Fruit fly (Drosophila melanogaster): ENCODE measurements around the gene Inx7.

Gene Inx7

dm6 chrX:6993350-6993749 lies at the start of gene Inx7:
TSS of gene Inx7 (minus strand) at chrX:6993612.
- TF ChIP-seq noc (tag; optimal IDR thresholded peaks at IDR 0.05), result no peak

dm6 chrX:7040205-7040866 lies 46.9 kb upstream of the Inx7 start, which contains the start of gene CG14427:
TSS of gene CG14427 (plus strand) at chrX:7040603.
- no peak for TF ChIP-seq noc (tag; optimal IDR thresholded peaks at IDR 0.05)

- TF ChIP-seq noc (tag; optimal IDR thresholded peaks at IDR 0.05), result no peak
Observed at dm6 chrX:7037061-7037460, 43.6 kb upstream of the Inx7 start.

- no peak for TF ChIP-seq noc (tag; optimal IDR thresholded peaks at IDR 0.05)
Observed at dm6 chrX:7034892-7035291, 41.5 kb upstream of the Inx7 start.

DNA sequence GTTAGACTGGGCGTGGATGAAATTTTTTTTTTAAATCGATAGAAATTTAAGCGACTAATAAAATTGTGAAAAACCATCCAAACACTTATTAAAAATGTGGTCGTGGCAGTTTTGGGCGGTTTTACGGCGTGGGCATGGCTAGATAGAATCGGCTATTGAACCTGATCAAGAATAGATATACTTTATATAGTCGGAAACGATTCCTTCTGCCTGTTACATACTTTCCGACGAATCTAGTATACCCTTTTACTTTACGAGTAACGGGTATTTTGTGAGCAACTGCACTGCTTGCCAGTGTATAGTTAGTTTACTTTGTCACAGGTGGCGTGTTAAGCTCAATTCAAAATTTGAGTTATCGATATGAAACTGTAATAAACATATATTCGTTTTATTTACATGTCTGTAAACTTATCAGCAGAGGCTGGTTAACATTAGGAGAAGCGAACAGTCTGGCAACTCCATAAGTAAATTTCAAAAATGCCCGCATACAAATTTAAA lies 21.6 kb upstream of the Inx7 start:
- TF ChIP-seq noc (tag; optimal IDR thresholded peaks at IDR 0.05), result no peak

- TF ChIP-seq noc (tag; optimal IDR thresholded peaks at IDR 0.05), result peak; percentile 75
Observed at dm6 chrX:7013320-7014214, 20.2 kb upstream of the Inx7 start, which contains the start of the genes CG3032 and CG4593. TSS of gene CG3032 (minus strand) at chrX:7013881. TSS of gene CG4593 (plus strand) at chrX:7013887.

dm6 chrX:7011063-7011743 lies 17.8 kb upstream of the Inx7 start, which contains the start of the genes cm, sloth1 and sloth2:
TSS of gene cm (minus strand) at chrX:7011145.
TSS of gene sloth1 (plus strand) at chrX:7011357.
TSS of gene sloth2 (plus strand) at chrX:7011357.
- peak; percentile 85 for TF ChIP-seq noc (tag; optimal IDR thresholded peaks at IDR 0.05)

DNA sequence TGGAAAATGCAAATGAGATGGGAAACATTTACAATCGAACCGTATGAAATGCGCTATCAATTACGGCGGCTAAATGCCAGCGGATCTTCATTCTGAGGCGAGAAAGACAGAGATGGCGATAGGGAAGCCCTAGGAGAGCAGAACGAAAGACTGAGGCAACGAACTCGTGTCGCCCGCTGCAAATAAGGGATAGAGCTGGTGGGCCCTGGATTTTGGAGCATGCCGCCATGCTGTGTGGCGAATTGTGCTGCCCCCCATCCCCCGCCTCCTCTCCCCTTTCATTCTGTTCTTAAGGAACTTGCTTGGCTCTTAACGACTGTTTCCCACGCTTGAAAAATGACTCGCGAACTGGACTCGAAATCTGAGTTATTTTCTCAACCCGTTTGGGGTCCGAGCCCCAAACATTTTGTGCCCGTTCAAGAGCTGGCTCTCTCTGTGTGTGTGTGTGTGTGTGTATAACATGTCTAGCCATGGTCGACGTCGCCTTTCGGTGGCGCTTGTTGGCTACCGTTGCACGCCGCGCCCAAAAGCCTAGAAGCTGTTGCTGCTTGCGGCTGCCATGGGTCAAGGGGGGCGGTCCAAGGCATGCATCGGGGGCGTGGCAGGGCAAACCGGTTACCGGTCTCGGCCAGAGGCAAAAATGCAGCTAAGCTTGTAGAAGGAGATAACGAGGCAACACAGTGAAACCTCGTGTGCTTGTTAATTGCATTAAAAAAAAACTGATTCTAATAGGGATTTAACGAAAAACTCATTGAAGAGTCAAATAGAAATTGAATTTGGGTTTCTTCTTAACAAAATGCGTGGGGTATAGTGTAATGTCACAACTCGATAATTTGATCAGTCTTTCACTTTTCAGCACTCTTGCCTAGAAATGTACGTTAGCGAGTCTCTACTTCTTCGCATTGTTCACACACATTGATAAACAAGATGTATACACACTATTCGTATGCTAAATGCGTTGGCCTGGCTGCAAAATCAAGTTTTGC lies 15.0 kb upstream of the Inx7 start:
- TF ChIP-seq noc (tag; optimal IDR thresholded peaks at IDR 0.05), result no peak

dm6 chrX:7007693-7008092 lies 14.3 kb upstream of the Inx7 start:
- no peak for TF ChIP-seq noc (tag; optimal IDR thresholded peaks at IDR 0.05)

dm6 chrX:7005444-7005843 lies 12.0 kb upstream of the Inx7 start:
- no peak for TF ChIP-seq noc (tag; optimal IDR thresholded peaks at IDR 0.05)

DNA sequence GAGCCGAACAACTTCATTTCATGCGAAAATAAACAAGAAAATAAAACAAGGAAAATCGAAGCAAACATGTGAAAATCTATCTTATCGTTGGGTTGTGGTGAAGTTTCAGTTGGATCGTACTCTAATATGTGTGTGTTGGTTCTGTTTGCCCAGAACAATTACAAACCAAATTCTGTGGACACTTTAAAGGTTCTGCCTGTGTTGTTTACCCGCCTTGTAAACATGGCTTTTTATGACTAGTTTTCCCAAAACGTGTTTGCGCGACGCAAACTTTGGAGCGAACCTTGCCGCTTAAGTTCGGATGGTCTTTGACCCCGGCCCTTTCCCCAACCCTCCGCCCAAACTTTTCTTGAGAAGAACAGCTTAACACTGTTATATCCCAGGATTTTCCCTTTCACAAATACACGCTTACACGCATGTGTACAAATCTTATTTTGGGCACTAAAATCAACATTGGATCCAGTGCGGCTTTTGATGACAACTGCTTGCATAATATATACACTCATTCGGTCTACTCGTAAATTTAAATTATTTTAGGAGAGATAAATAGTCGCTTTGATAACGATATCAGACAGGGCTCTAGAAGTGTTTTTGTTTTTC lies 10.8 kb upstream of the Inx7 start:
- no peak for TF ChIP-seq noc (tag; optimal IDR thresholded peaks at IDR 0.05)

DNA sequence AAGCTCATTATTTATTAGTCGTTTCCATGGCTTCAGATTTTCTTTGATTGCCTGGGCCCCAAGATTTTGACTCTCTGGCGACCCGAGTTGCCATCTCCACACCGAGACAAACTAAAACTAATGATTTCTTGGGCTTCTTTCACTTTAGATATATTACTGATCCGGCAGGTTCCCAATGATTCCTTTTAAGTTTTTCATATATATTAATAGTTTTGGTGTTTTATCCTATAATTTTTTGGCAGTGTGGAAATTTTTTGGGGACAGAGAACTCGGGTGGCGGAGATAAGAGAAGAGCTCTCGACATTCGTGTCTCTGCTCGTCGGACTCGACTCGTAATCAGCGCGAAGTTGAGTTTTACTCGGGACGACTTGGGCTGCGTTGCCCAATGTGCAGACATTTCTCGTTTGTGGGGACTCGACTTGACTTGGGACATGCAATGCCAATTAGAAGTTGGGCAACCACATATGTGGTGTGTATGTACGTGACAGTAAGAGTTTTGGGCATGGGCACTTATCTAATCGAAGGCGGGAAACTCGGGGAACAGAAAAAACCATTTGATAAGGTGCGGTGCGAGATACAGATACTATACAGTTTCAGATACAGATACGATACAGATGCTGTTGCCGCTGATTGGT lies 7.8 kb upstream of the Inx7 start:
- peak; percentile 27 for TF ChIP-seq noc (tag; optimal IDR thresholded peaks at IDR 0.05)

dm6 chrX:7000444-7001134 lies 7.2 kb upstream of the Inx7 start:
- TF ChIP-seq noc (tag; optimal IDR thresholded peaks at IDR 0.05), result peak; percentile 54

All from whole organism, larva.